Worm (Caenorhabditis elegans) whole organism, L1 larva: ENCODE results near the gene srd-42.

Experiments used
- C16A3.4 ChIP-seq: fragments of 150-350 bp; optimal IDR thresholded peaks from 2 replicates; lab custom pipeline; 2014; ENCODE audit warnings: missing biosample characterization, missing genetic modification characterization
- F16B12.6 ChIP-seq: fragments of 150-350 bp; optimal IDR thresholded peaks from 2 replicates; lab custom pipeline; 2014; ENCODE audit warnings: missing biosample characterization, missing genetic modification characterization
- Y116A8C.19 ChIP-seq: sonication (generic microtip); optimal IDR thresholded peaks from 2 replicates; lab custom pipeline; 2016; ENCODE audit warnings: missing compliant biosample characterization, missing genetic modification characterization, borderline replicate concordance
- aly-2 ChIP-seq: fragments of 150-350 bp; optimal IDR thresholded peaks from 2 replicates; lab custom pipeline; 2014; ENCODE audit warnings: missing biosample characterization, missing genetic modification characterization
- ceh-8 ChIP-seq: fragments of 200-800 bp; sonication (Bioruptor generic); optimal IDR thresholded peaks from 2 replicates; lab custom pipeline; 2018; ENCODE audit warnings: mild to moderate bottlenecking, missing genetic modification characterization, moderate library complexity, missing compliant biosample characterization
- ceh-90 ChIP-seq: sonication (generic microtip); optimal IDR thresholded peaks from 2 replicates; lab custom pipeline; 2016; ENCODE audit warnings: missing genetic modification characterization, missing compliant biosample characterization
- ces-1 ChIP-seq: fragments of 150-350 bp; optimal IDR thresholded peaks from 2 replicates; lab custom pipeline; 2014; ENCODE audit warnings: missing biosample characterization, missing genetic modification reagents, missing genetic modification characterization
- efl-1 ChIP-seq, 4 experiments: fragments of 150-350 bp; optimal IDR thresholded peaks in 3 of 4; peaks in 1 of 4; 1 replicate in 1 of 4; 2 replicates in 3 of 4; lab custom pipeline; 2014; ENCODE audit warnings: missing biosample characterization in 2 of 4, missing genetic modification characterization in 2 of 4, missing genetic modification reagents in 2 of 4
- efl-3 ChIP-seq: fragments of 200-800 bp; sonication (Bioruptor generic); optimal IDR thresholded peaks from 2 replicates; lab custom pipeline; 2018; ENCODE audit warnings: mild to moderate bottlenecking, missing genetic modification characterization, missing compliant biosample characterization
- egl-13 ChIP-seq: sonication (generic microtip); optimal IDR thresholded peaks from 2 replicates; lab custom pipeline; 2016; ENCODE audit warnings: missing genotype, missing genetic modification reagents, missing genetic modification characterization, missing compliant biosample characterization
- elt-2 ChIP-seq: sonication (generic microtip); optimal IDR thresholded peaks from 2 replicates; lab custom pipeline; 2016; ENCODE audit warnings: missing genetic modification characterization, mild to moderate bottlenecking, inconsistent platforms, missing compliant biosample characterization, missing genetic modification reagents
- elt-3 ChIP-seq, 6 experiments: fragments of 150-350 bp in 1 of 6; sonication (generic microtip); optimal IDR thresholded peaks; 2 replicates each; lab custom pipeline; 2017 to 2018; ENCODE audit warnings: missing biosample characterization in 6 of 6, missing genetic modification characterization in 6 of 6, inconsistent platforms in 1 of 6
- fkh-8 ChIP-seq: sonication (generic microtip); optimal IDR thresholded peaks from 2 replicates; lab custom pipeline; 2016; ENCODE audit warnings: mild to moderate bottlenecking, missing genetic modification characterization, missing compliant biosample characterization
- irx-1 ChIP-seq: sonication (generic microtip); optimal IDR thresholded peaks from 2 replicates; lab custom pipeline; 2016; ENCODE audit warnings: missing genetic modification characterization, missing compliant biosample characterization
- lin-14 ChIP-seq: fragments of 200-800 bp; sonication (Bioruptor generic); optimal IDR thresholded peaks from 2 replicates; lab custom pipeline; 2018; ENCODE audit warnings: mild to moderate bottlenecking, missing genetic modification characterization, moderate library complexity, missing compliant biosample characterization
- lin-15B ChIP-seq: fragments of 150-350 bp; sonication (generic microtip); optimal IDR thresholded peaks from 3 replicates; lab custom pipeline; 2014; ENCODE audit warnings: missing biosample characterization, missing genetic modification characterization
- lin-39 ChIP-seq: fragments of 150-350 bp; optimal IDR thresholded peaks from 2 replicates; lab custom pipeline; 2014; ENCODE audit warnings: missing biosample characterization, missing genetic modification reagents, missing genetic modification characterization
- lsy-2 ChIP-seq, 2 experiments: fragments of 150-350 bp; optimal IDR thresholded peaks; 2 replicates each; lab custom pipeline; 2014; ENCODE audit warnings: missing biosample characterization in 2 of 2, missing genetic modification characterization in 2 of 2
- mab-9 ChIP-seq: fragments of 200-800 bp; sonication (Bioruptor generic); IDR thresholded peaks from 2 replicates; pipeline ENCODE4 v1.3.6; 2022; ENCODE audit warnings: missing genetic modification reagents, missing genetic modification characterization, missing compliant biosample characterization
- mdl-1 ChIP-seq, 2 experiments: fragments of 150-350 bp; optimal IDR thresholded peaks; 2 replicates each; lab custom pipeline; 2014 to 2017; ENCODE audit warnings: missing biosample characterization in 2 of 2, missing genetic modification characterization in 2 of 2, inconsistent platforms in 1 of 2
- mef-2 ChIP-seq: fragments of 150-350 bp; optimal IDR thresholded peaks from 2 replicates; lab custom pipeline; 2014; ENCODE audit warnings: missing biosample characterization, missing genetic modification characterization
- mep-1 ChIP-seq: fragments of 150-350 bp; optimal IDR thresholded peaks from 2 replicates; lab custom pipeline; 2014; ENCODE audit warnings: missing biosample characterization, missing genetic modification characterization
- nhr-19 ChIP-seq: fragments of 200-800 bp; sonication (Bioruptor generic); conservative IDR thresholded peaks from 2 replicates; pipeline ENCODE4 v1.3.6; 2022; ENCODE audit warnings: missing genetic modification characterization, missing compliant biosample characterization
- nhr-20 ChIP-seq: sonication (generic microtip); optimal IDR thresholded peaks from 2 replicates; lab custom pipeline; 2016; ENCODE audit warnings: mild to moderate bottlenecking, missing genetic modification characterization, missing compliant biosample characterization
- nhr-47 ChIP-seq: sonication (generic microtip); optimal IDR thresholded peaks from 2 replicates; lab custom pipeline; 2016; ENCODE audit warnings: mild to moderate bottlenecking, missing genetic modification characterization, moderate library complexity, missing compliant biosample characterization
- nhr-71 ChIP-seq: sonication (generic microtip); optimal IDR thresholded peaks from 2 replicates; lab custom pipeline; 2016; ENCODE audit warnings: mild to moderate bottlenecking, missing genetic modification characterization, moderate library complexity, missing compliant biosample characterization
- nhr-76 ChIP-seq: sonication (generic microtip); optimal IDR thresholded peaks from 2 replicates; lab custom pipeline; 2017; ENCODE audit warnings: missing biosample characterization, missing genetic modification characterization
- nhr-84 ChIP-seq: sonication (generic microtip); optimal IDR thresholded peaks from 2 replicates; lab custom pipeline; 2017; ENCODE audit warnings: missing biosample characterization, missing genetic modification characterization
- nhr-85 ChIP-seq: sonication (generic microtip); peaks from one replicate; lab custom pipeline; 2016; ENCODE audit warnings: missing genetic modification characterization, inconsistent platforms, missing compliant biosample characterization
- pag-3 ChIP-seq: sonication (generic microtip); optimal IDR thresholded peaks from 2 replicates; lab custom pipeline; 2017; ENCODE audit warnings: missing genetic modification characterization, mild to moderate bottlenecking, missing compliant biosample characterization, antibody characterized with exemption, borderline replicate concordance; ENCODE audit not compliant: insufficient read depth
- pqm-1 ChIP-seq: sonication (generic microtip); optimal IDR thresholded peaks from 3 replicates; lab custom pipeline; 2017; ENCODE audit warnings: missing biosample characterization, missing genetic modification characterization
- rnt-1 ChIP-seq: sonication (generic microtip); optimal IDR thresholded peaks from 2 replicates; lab custom pipeline; 2016; ENCODE audit warnings: mild to moderate bottlenecking, missing genetic modification characterization, moderate library complexity, missing compliant biosample characterization
- snu-23 ChIP-seq: sonication (generic microtip); optimal IDR thresholded peaks from 2 replicates; lab custom pipeline; 2016; ENCODE audit warnings: missing genetic modification characterization, missing compliant biosample characterization
- sox-4 ChIP-seq: sonication (generic microtip); optimal IDR thresholded peaks from 2 replicates; lab custom pipeline; 2016; ENCODE audit warnings: missing genetic modification characterization, missing compliant biosample characterization
- swsn-7 ChIP-seq: sonication (generic microtip); optimal IDR thresholded peaks from 2 replicates; lab custom pipeline; 2016; ENCODE audit warnings: missing genetic modification characterization, missing compliant biosample characterization
- tlp-1 ChIP-seq: fragments of 150-350 bp; optimal IDR thresholded peaks from 2 replicates; lab custom pipeline; 2014; ENCODE audit warnings: missing biosample characterization, missing genetic modification characterization
- unc-130 ChIP-seq: fragments of 150-350 bp; optimal IDR thresholded peaks from 2 replicates; lab custom pipeline; 2017; ENCODE audit warnings: missing biosample characterization, missing genetic modification characterization, inconsistent platforms
- unc-30 ChIP-seq: sonication (generic microtip); optimal IDR thresholded peaks from 2 replicates; lab custom pipeline; 2017; ENCODE audit warnings: missing biosample characterization, missing genetic modification characterization
- zag-1 ChIP-seq: fragments of 150-350 bp; optimal IDR thresholded peaks from 2 replicates; lab custom pipeline; 2014; ENCODE audit warnings: missing biosample characterization, missing genetic modification characterization
- ztf-11 ChIP-seq, 2 experiments: sonication (generic microtip); optimal IDR thresholded peaks; 2 replicates each; lab custom pipeline; 2016 to 2017; ENCODE audit warnings: missing genetic modification characterization in 2 of 2, missing biosample characterization in 1 of 2, missing compliant biosample characterization in 1 of 2

The srd-42 gene

ce11 chrX:13341853-13342252, 38.6 kb upstream of the srd-42 start:
- TF ChIP-seq zag-1 (tag; lab: Kevin White, UChicago): no peak
- TF ChIP-seq fkh-8 (tag; lab: Kevin White, UChicago): no peak
- TF ChIP-seq nhr-71 (tag; lab: Kevin White, UChicago): no peak
- TF ChIP-seq elt-2 (tag; lab: Kevin White, UChicago): peak; percentile 42
- no peak for TF ChIP-seq efl-1 (optimal IDR thresholded peaks at IDR 0.05; lab: Kevin White, UChicago)
- peak in 1 of 2 experiments; percentile 71 for TF ChIP-seq efl-1 (GFP tag; optimal IDR thresholded peaks at IDR 0.05 in 1 of 2; lab: Kevin White, UChicago)
- TF ChIP-seq unc-30 (tag; lab: Kevin White, UChicago): no peak

DNA sequence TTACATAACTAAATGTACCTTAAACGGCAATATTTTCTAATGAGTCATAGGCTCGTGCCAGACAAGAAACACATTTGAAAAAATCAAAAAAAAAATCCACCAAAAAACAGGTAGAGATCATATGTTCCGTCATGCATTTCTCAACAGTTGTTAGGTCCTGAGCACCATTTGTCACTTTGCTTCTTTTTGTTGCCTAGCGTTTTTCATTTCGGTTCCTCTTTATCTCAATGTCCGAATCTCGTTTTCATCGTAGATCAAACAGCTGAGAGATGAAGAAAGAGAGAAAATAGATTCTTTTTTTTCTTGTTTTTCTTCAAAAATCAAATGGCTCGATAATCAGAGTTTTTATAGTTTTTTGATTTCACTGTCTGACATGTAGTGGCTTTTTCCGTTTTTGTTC, 37.7 kb upstream of the srd-42 start:
- TF ChIP-seq unc-130 (tag; lab: Kevin White, UChicago) (peak; percentile 19), nhr-19 (GFP tag; lab: Robert Waterston, UW) (peak; percentile 68), snu-23 (GFP tag; lab: Kevin White, UChicago) (peak; percentile 59), irx-1 (tag; lab: Kevin White, UChicago) (no peak), lsy-2 (tag; optimal IDR thresholded peaks at IDR 0.05; lab: Kevin White, UChicago) (peak; percentile 10 to 59), efl-3 (GFP tag; lab: Kevin White, UChicago) (no peak), pag-3 (tag; lab: Kevin White, UChicago) (peak; percentile 64), lin-15B (tag; lab: Kevin White, UChicago) (no peak), nhr-71 (tag; lab: Kevin White, UChicago) (peak; percentile 86), mdl-1 (tag; optimal IDR thresholded peaks at IDR 0.05; lab: Kevin White, UChicago) (peak in 1 of 2 experiments; percentile 25), lin-39 (tag; lab: Kevin White, UChicago) (peak; percentile 25), F16B12.6 (tag; lab: Kevin White, UChicago) (no peak), lin-14 (GFP tag; lab: Kevin White, UChicago) (peak; percentile 81), nhr-20 (tag; lab: Kevin White, UChicago) (peak; percentile 49), pqm-1 (tag; lab: Kevin White, UChicago) (no peak), rnt-1 (peak; percentile 81), Y116A8C.19 (tag; lab: Kevin White, UChicago) (no peak), nhr-85 (tag; lab: Kevin White, UChicago) (peak; percentile 51)

DNA sequence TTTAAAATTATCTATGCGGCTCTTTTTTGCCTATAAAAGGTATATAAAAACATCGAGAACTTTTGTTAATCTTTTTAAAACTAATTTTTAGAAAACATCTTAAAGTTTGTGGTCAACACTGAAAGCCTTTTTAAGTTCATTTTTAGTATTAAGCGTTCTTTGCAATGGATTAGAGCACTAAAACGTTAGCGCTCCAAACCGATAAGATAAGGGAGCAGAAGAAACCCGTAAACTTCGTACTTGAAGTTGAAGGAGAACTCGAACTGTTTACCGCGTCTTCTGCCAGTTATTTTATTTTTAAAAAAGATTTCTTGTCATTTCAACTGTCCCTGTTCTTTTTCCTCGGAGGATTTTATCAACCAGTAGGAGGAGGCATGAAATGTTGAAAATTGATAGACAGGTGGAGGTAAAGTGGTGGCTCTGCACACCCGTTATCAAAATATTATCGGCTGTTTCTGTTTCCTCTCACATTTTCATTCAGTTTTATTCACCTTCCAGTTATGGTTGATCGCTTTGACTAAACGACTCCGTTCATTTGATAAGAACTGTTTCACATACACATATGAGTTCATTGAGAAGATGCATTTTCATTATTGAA, 35.9 kb upstream of the srd-42 start:
- TF ChIP-seq nhr-71 (tag; lab: Kevin White, UChicago) (peak; percentile 5), efl-1 (optimal IDR thresholded peaks at IDR 0.05; lab: Kevin White, UChicago) (no peak), efl-1 (GFP tag; optimal IDR thresholded peaks at IDR 0.05 in 1 of 2; lab: Kevin White, UChicago) (peak in 1 of 2 experiments; percentile 21), aly-2 (no peak), elt-2 (tag; lab: Kevin White, UChicago) (peak; percentile 66)
- TF ChIP-seq, all 84 proteins: peak for 3

- TF ChIP-seq nhr-76 (tag; lab: Kevin White, UChicago) (no peak), ceh-90 (tag; lab: Kevin White, UChicago) (no peak), tlp-1 (no peak), mdl-1 (tag; optimal IDR thresholded peaks at IDR 0.05; lab: Kevin White, UChicago) (no peak), elt-3 (tag; optimal IDR thresholded peaks at IDR 0.05; lab: Kevin White, UChicago) (no peak), ces-1 (GFP tag; lab: Kevin White, UChicago) (no peak), F16B12.6 (tag; lab: Kevin White, UChicago) (no peak), lin-39 (tag; lab: Kevin White, UChicago) (no peak)
- TF ChIP-seq, all 84 proteins: peak for 0
These were observed 34.5 kb upstream of the srd-42 start, which contains the start of gene ptr-24 for ce11 chrX:13337728-13338127. ptr-24 (plus strand) TSS chrX:13338028.

DNA sequence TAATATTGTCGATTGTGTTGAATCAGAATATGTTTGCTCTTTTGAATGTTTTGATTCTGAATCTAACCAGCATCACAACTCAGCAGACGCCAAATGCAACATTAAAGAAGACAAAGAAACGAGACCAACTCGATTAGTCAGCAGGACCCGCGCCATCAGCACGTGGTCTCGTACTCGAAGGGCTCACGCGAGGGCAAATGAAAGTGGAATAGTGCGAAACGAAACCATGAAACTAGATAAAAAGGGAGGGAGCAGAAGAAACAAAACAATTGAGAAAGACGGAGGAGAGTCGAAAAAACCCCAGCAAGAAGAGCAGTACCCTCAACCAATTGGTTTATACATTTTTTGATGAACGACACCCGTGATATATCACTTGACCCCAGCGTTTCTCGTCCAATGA, 33.7 kb upstream of the srd-42 start:
- TF ChIP-seq snu-23 (GFP tag; lab: Kevin White, UChicago) (peak; percentile 59), egl-13 (tag; lab: Kevin White, UChicago) (no peak), nhr-84 (tag; lab: Kevin White, UChicago) (no peak), sox-4 (tag; lab: Kevin White, UChicago) (no peak), zag-1 (tag; lab: Kevin White, UChicago) (no peak), mab-9 (peak; percentile 20; the same call in 1 of the 2 replicates), pqm-1 (tag; lab: Kevin White, UChicago) (no peak), mdl-1 (tag; optimal IDR thresholded peaks at IDR 0.05; lab: Kevin White, UChicago) (peak in 1 of 2 experiments; percentile 70), ceh-8 (GFP tag; lab: Kevin White, UChicago) (no peak), lin-39 (tag; lab: Kevin White, UChicago) (no peak), swsn-7 (tag; lab: Kevin White, UChicago) (no peak), Y116A8C.19 (tag; lab: Kevin White, UChicago) (no peak), mef-2 (tag; lab: Kevin White, UChicago) (no peak), efl-3 (GFP tag; lab: Kevin White, UChicago) (no peak), mep-1 (tag; lab: Kevin White, UChicago) (no peak), elt-2 (tag; lab: Kevin White, UChicago) (no peak), C16A3.4 (tag; lab: Kevin White, UChicago) (no peak), ztf-11 (tag; optimal IDR thresholded peaks at IDR 0.05; lab: Kevin White, UChicago) (no peak), lin-14 (GFP tag; lab: Kevin White, UChicago) (peak; percentile 85), nhr-47 (peak; percentile 5)
